Worm (Caenorhabditis elegans) whole organism, L3 larva: Measurements from ENCODE around the gene F14H8.8.

Source experiments
- ama-1 ChIP-seq: fragments of 150-350 bp; optimal IDR thresholded peaks from 2 replicates; lab custom pipeline; 2018
- elt-3 ChIP-seq, 3 experiments: fragments of 150-350 bp in 1 of 3; sonication (generic microtip) in 2 of 3; optimal IDR thresholded peaks; 2 replicates in 2 of 3; 4 replicates in 1 of 3; lab custom pipeline; 2014 to 2017; ENCODE audit warnings: missing biosample characterization in 3 of 3, missing genetic modification characterization in 3 of 3
- fos-1 ChIP-seq: fragments of 150-350 bp; optimal IDR thresholded peaks from 2 replicates; lab custom pipeline; 2014; ENCODE audit warnings: missing biosample characterization, missing genetic modification characterization
- mdl-1 ChIP-seq: fragments of 150-350 bp; optimal IDR thresholded peaks from 2 replicates; lab custom pipeline; 2014; ENCODE audit warnings: missing biosample characterization, missing genetic modification characterization
- nhr-11 ChIP-seq: fragments of 150-350 bp; optimal IDR thresholded peaks from 2 replicates; lab custom pipeline; 2014; ENCODE audit warnings: missing biosample characterization, missing genetic modification characterization
- nhr-12 ChIP-seq: fragments of 150-350 bp; optimal IDR thresholded peaks from 2 replicates; lab custom pipeline; 2014; ENCODE audit warnings: missing biosample characterization, missing genetic modification characterization
- nhr-28 ChIP-seq: fragments of 150-350 bp; optimal IDR thresholded peaks from 2 replicates; lab custom pipeline; 2014; ENCODE audit warnings: missing biosample characterization, missing genetic modification characterization
- pqm-1 ChIP-seq: fragments of 150-350 bp; optimal IDR thresholded peaks from 2 replicates; lab custom pipeline; 2017; ENCODE audit warnings: missing biosample characterization, missing genetic modification characterization, inconsistent platforms
- tbx-2 ChIP-seq: sonication (generic microtip); optimal IDR thresholded peaks from 2 replicates; lab custom pipeline; 2016; ENCODE audit warnings: mild to moderate bottlenecking, missing genetic modification characterization, missing compliant biosample characterization
- unc-39 ChIP-seq: sonication (generic microtip); optimal IDR thresholded peaks from 4 replicates; lab custom pipeline; 2017; ENCODE audit warnings: missing biosample characterization, missing genetic modification characterization
- zag-1 ChIP-seq: fragments of 150-350 bp; optimal IDR thresholded peaks from 2 replicates; lab custom pipeline; 2014; ENCODE audit warnings: missing biosample characterization, missing genetic modification characterization
- ztf-11 ChIP-seq: fragments of 150-350 bp; optimal IDR thresholded peaks from 2 replicates; lab custom pipeline; 2014; ENCODE audit warnings: missing biosample characterization, missing genetic modification characterization

DNA sequence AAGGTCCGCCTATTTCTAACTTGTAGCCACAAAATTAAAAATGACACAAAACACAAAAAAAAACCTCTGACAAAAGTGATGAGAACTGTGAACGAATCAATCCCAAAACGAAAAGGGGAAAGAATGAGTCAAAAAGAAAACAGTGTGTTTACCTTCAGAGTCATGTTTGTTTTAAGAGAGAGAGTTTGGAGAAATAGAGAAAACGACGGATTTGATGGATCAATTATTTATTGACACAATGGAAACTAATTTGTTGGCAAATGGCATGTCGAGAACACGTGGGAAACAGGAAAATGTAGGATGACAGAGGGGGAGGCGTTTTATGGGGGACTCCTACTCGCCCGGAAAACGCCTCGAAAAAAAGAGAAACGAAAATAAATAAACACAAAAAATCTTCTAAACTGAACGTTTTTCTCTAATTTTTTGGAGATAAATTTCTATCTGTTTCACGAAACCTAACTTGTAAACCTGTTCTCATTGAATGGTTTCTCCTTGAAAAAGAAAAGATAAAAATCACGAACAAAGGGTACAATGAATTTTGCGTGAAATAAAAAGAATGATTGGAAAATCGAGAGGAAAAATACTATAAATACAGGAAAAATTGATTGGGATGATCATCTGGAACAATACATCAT is 12.4 kb upstream of the F14H8.8 start:
- TF ChIP-seq fos-1 (no peak), ama-1 (lab: Kevin White, UChicago) (no peak), pqm-1 (tag; lab: Kevin White, UChicago) (no peak), zag-1 (tag; lab: Kevin White, UChicago) (no peak), unc-39 (no peak), mdl-1 (tag; lab: Kevin White, UChicago) (no peak), nhr-11 (tag; lab: Kevin White, UChicago) (no peak), ztf-11 (no peak), nhr-28 (no peak), nhr-12 (tag; lab: Kevin White, UChicago) (no peak), elt-3 (tag; optimal IDR thresholded peaks at IDR 0.05; lab: Kevin White, UChicago) (no peak), tbx-2 (tag; lab: Kevin White, UChicago) (no peak)
